Fruit fly (Drosophila melanogaster): ENCODE measurements around the gene Ccp84Ag.

The Ccp84Ag gene

dm6 chr3R:6686428-6686827, at the start of gene Ccp84Ag:
Ccp84Ag (plus strand) TSS chr3R:6686728.
- TF ChIP-seq kni (GFP tag; optimal IDR thresholded peaks at IDR 0.05) (peak; percentile 13), CG9215 (GFP tag; IDR thresholded peaks at IDR 0.05) (0 out of 2 replicates have a peak, but pooled peaks have one; percentile 12), CG3163 (GFP tag; optimal IDR thresholded peaks at IDR 0.05) (no peak), crol (GFP tag; IDR thresholded peaks at IDR 0.05) (peak; percentile 21; the same call in 1 of the 2 replicates), vvl (GFP tag; IDR thresholded peaks at IDR 0.05) (peak; percentile 40; the same call in 1 of the 2 replicates), Ets65A (GFP tag) (peak; percentile 52), CG2202 (tag; optimal IDR thresholded peaks at IDR 0.05) (no peak)

dm6 chr3R:6640932-6641331, 45.6 kb upstream of the Ccp84Ag start, which contains the start of gene CG31286:
CG31286 (plus strand) TSS chr3R:6641232.
- no peak for TF ChIP-seq peb (GFP tag; IDR thresholded peaks at IDR 0.05)
- TF ChIP-seq CG4730 (GFP tag; IDR thresholded peaks at IDR 0.05) = no peak

- TF ChIP-seq zen2 (GFP tag; IDR thresholded peaks at IDR 0.05; ENCODE audit: partially characterized antibody) (no peak), NC2β (GFP tag; optimal IDR thresholded peaks at IDR 0.05) (no peak), D19B (GFP tag; optimal IDR thresholded peaks at IDR 0.05) (peak; percentile 85), CG43689 (GFP tag; IDR thresholded peaks at IDR 0.05) (no peak), MESR4 (GFP tag; optimal IDR thresholded peaks at IDR 0.05) (no peak), Ets65A (GFP tag) (peak; percentile 11), CG16815 (GFP tag; optimal IDR thresholded peaks at IDR 0.05) (no peak), ab (GFP tag; optimal IDR thresholded peaks at IDR 0.05) (no peak), fd96Cb (tag; optimal IDR thresholded peaks at IDR 0.05) (no peak), Xbp1 (GFP tag; optimal IDR thresholded peaks at IDR 0.05) (no peak), wor (GFP tag; IDR thresholded peaks at IDR 0.05) (no peak), CG10209 (GFP tag; optimal IDR thresholded peaks at IDR 0.05) (no peak), CG15073 (GFP tag; optimal IDR thresholded peaks at IDR 0.05) (no peak), Rfx (GFP tag; IDR thresholded peaks at IDR 0.05) (no peak), exex (tag; optimal IDR thresholded peaks at IDR 0.05) (peak; percentile 13), Drgx (GFP tag; IDR thresholded peaks at IDR 0.05) (no peak), wdn (GFP tag; IDR thresholded peaks at IDR 0.05) (no peak), yki (optimal IDR thresholded peaks at IDR 0.05) (no peak), CG1024 (GFP tag; IDR thresholded peaks at IDR 0.05) (no peak), CG1529 (GFP tag; optimal IDR thresholded peaks at IDR 0.05) (no peak), grn (GFP tag; optimal IDR thresholded peaks at IDR 0.05) (peak; percentile 23), GATAe (GFP tag; conservative IDR thresholded peaks at IDR 0.05) (peak; percentile 49), br (optimal IDR thresholded peaks at IDR 0.05) (no peak), CG10321 (GFP tag; IDR thresholded peaks at IDR 0.05) (no peak)
Measured at dm6 chr3R:6644334-6644733, 42.2 kb upstream of the Ccp84Ag start, which contains the start of gene Ass. Ass (minus strand) TSS chr3R:6644434.

dm6 chr3R:6646740-6647139, 39.8 kb upstream of the Ccp84Ag start, which contains the start of gene Taf1:
Taf1 (plus strand) TSS chr3R:6646889.
- TF ChIP-seq pita (GFP tag; optimal IDR thresholded peaks at IDR 0.05) (peak; percentile 85), Doc3 (GFP tag; IDR thresholded peaks at IDR 0.05; ENCODE audit: partially characterized antibody) (no peak), sima (GFP tag; optimal IDR thresholded peaks at IDR 0.05) (no peak), E2f2 (GFP tag; IDR thresholded peaks at IDR 0.05) (0 out of 2 replicates have a peak, but pooled peaks have one; percentile 21), Gug (GFP tag; IDR thresholded peaks at IDR 0.05) (no peak), Ets65A (GFP tag) (no peak), cas (GFP tag; IDR thresholded peaks at IDR 0.05) (no peak), CG14710 (tag; optimal IDR thresholded peaks at IDR 0.05) (peak; percentile 67), fu2 (GFP tag; optimal IDR thresholded peaks at IDR 0.05) (no peak), BEAF-32 (GFP tag; optimal IDR thresholded peaks at IDR 0.05) (peak; percentile 47), CG3281 (GFP tag; optimal IDR thresholded peaks at IDR 0.05) (no peak), Hr51 (GFP tag; optimal IDR thresholded peaks at IDR 0.05) (no peak), kah (GFP tag; optimal IDR thresholded peaks at IDR 0.05) (no peak), Rx (GFP tag; IDR thresholded peaks at IDR 0.05) (no peak), B-H2 (GFP tag; optimal IDR thresholded peaks at IDR 0.05) (no peak), Atf3 (GFP tag; optimal IDR thresholded peaks at IDR 0.05) (no peak), btn (GFP tag; optimal IDR thresholded peaks at IDR 0.05) (no peak), wor (GFP tag; IDR thresholded peaks at IDR 0.05) (no peak), Jarid2 (GFP tag; optimal IDR thresholded peaks at IDR 0.05) (no peak), al (GFP tag; IDR thresholded peaks at IDR 0.05) (no peak)

Data from whole organism, embryonic.